In the genomic region with DNA sequence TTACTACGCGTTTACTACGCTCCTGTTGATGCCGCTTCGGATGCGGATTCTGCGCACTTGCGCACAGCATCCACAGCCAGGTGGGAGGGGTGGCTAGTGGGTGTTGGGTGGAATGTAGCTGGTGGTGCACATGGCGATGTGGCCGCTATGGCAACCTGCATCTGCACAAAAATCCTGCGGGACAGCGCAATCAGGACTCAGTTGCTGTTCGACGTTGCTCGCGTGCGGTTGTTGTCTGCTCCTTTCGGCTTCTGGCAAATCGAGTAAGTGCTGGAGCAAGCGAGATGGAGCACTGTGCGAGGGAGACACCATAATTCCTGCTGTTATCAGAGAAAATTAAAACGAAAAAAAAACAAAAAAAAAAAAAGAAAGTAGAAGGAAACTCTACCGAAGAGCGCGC, we compare ENCODE assay signal across 1 fruit fly cellular context.
TF ChIP-seq lines count a peak whose summit lies in the region.

No protein-coding gene starts in this region.

TF ChIP-seq in whole organism, embryonic, 481 proteins besides CTCF, POLR2A, EP300 and RAD21 (continued from another document):
- no peak for TF ChIP-seq CG10462 (GFP tag; optimal IDR thresholded peaks at IDR 0.05; lab: Kevin White, UChicago)
- no peak for TF ChIP-seq Sin3A (optimal IDR thresholded peaks at IDR 0.05; lab: Kevin White, UChicago)
- TF ChIP-seq gfzf (GFP tag; optimal IDR thresholded peaks at IDR 0.05; lab: Kevin White, UChicago): no peak
- no peak for TF ChIP-seq CG10321 (GFP tag; IDR thresholded peaks at IDR 0.05; lab: Robert Waterston, UW)
- no peak for TF ChIP-seq CG32772 (GFP tag; IDR thresholded peaks at IDR 0.05; lab: Robert Waterston, UW)
- TF ChIP-seq chinmo (GFP tag; IDR thresholded peaks at IDR 0.05; lab: Robert Waterston, UW; ENCODE audit: partially characterized antibody): 0 out of 4 replicates have a peak, but pooled peaks have one; percentile 37
- TF ChIP-seq nmo (GFP tag; optimal IDR thresholded peaks at IDR 0.05; lab: Kevin White, UChicago): no peak
- 0 out of 3 replicates have a peak, but pooled peaks have one; percentile 15 for TF ChIP-seq ken (GFP tag; IDR thresholded peaks at IDR 0.05; lab: Robert Waterston, UW)
- TF ChIP-seq abd-A (tag; optimal IDR thresholded peaks at IDR 0.05; lab: Kevin White, UChicago): peak; percentile 23
- TF ChIP-seq CG9817 (tag; optimal IDR thresholded peaks at IDR 0.05; lab: Kevin White, UChicago): no peak
- peak; percentile 18 for TF ChIP-seq nerfin-1 (tag; optimal IDR thresholded peaks at IDR 0.05; lab: Kevin White, UChicago)
- no peak for TF ChIP-seq Lpt (GFP tag; optimal IDR thresholded peaks at IDR 0.05; lab: Kevin White, UChicago)
- TF ChIP-seq Hmr (GFP tag; optimal IDR thresholded peaks at IDR 0.05; lab: Kevin White, UChicago): no peak
- no peak for TF ChIP-seq oc (tag; optimal IDR thresholded peaks at IDR 0.05; lab: Kevin White, UChicago)
- no peak for TF ChIP-seq grau (tag; optimal IDR thresholded peaks at IDR 0.05; lab: Kevin White, UChicago)
